Fruit fly (Drosophila melanogaster): ENCODE data around the gene CG5645.

DNA sequence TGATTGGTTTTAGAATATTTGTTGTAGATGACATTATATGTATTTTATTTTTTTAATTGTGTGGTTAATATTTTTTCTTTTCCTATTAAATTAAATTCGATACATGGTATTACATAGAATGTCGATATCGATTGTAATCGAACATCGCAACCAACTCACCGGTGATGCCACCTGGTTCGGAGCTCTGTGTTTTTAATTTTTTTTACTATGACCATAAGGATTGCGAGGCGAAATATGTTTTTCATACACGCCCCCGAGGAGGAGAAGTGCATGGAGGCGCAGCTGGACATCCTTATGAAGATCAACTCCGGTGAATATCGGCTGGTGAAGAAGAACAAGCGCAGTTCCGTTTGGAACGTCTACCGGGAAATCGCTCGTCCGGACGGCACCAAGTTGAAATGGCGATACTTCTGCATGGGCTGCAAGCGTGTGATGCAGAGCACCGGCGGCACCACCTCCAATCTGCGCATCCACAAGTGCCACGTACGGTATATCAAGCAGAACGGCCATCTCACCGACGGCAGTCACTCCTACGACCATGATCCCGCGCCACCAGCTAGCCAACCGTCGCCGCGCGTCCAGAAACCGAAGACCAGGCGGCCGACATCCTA, 16.5 kb downstream of the CG5645 start, which contains the start of gene CG11560:
- TF ChIP-seq CG11723 (GFP tag; optimal IDR thresholded peaks at IDR 0.05) (no peak), CG4730 (GFP tag; IDR thresholded peaks at IDR 0.05) (no peak), nmo (GFP tag; optimal IDR thresholded peaks at IDR 0.05) (no peak), Dfd (GFP tag; optimal IDR thresholded peaks at IDR 0.05) (no peak), Camta (GFP tag; optimal IDR thresholded peaks at IDR 0.05) (no peak), mirr (GFP tag; optimal IDR thresholded peaks at IDR 0.05) (no peak), MESR4 (GFP tag; optimal IDR thresholded peaks at IDR 0.05) (peak; percentile 72), gem (tag; optimal IDR thresholded peaks at IDR 0.05) (no peak), peb (GFP tag; IDR thresholded peaks at IDR 0.05) (no peak), CG18619 (GFP tag; optimal IDR thresholded peaks at IDR 0.05) (no peak), CG34224 (GFP tag; IDR thresholded peaks at IDR 0.05; ENCODE audit: partially characterized antibody) (peak; percentile 67), NFAT (GFP tag; IDR thresholded peaks at IDR 0.05) (no peak), H15 (GFP tag; IDR thresholded peaks at IDR 0.05) (no peak)
